3 worm cellular contexts compared by ENCODE assay signal in genomic region chrIV:12120536-12120935, ce11.
TF ChIP-seq lines count a peak whose summit lies in the region.

No protein-coding gene starts in this region.

TF ChIP-seq in whole organism, L3 larva, 47 proteins besides CTCF, POLR2A, EP300 and RAD21:
- no peak for TF ChIP-seq nhr-67 (tag; optimal IDR thresholded peaks at IDR 0.05; lab: Kevin White, UChicago)
- peak; percentile 97 for TF ChIP-seq nfya-1 (tag; optimal IDR thresholded peaks at IDR 0.05; lab: Kevin White, UChicago; ENCODE audit: insufficient read depth)
- TF ChIP-seq nhr-43 (tag; optimal IDR thresholded peaks at IDR 0.05; lab: Kevin White, UChicago; ENCODE audit: poor library complexity, severe bottlenecking), result no peak
- TF ChIP-seq unc-39 (tag; optimal IDR thresholded peaks at IDR 0.05; lab: Kevin White, UChicago), result no peak

TF ChIP-seq in whole organism, L4 larva, 104 proteins besides CTCF, POLR2A, EP300 and RAD21:
- TF ChIP-seq hlh-11 (tag; optimal IDR thresholded peaks at IDR 0.05; lab: Kevin White, UChicago), result no peak
- TF ChIP-seq nhr-48 (tag; optimal IDR thresholded peaks at IDR 0.05; lab: Kevin White, UChicago), result no peak
- TF ChIP-seq D1046.2 (GFP tag; IDR thresholded peaks at IDR 0.05; lab: Robert Waterston, UW), result no peak
- TF ChIP-seq snpc-1.2 (GFP tag; IDR thresholded peaks at IDR 0.05; lab: Robert Waterston, UW), result no peak
- TF ChIP-seq aha-1 (tag; lab: Kevin White, UChicago), result peak; percentile 79
- TF ChIP-seq lin-39 (tag; optimal IDR thresholded peaks at IDR 0.05; lab: Kevin White, UChicago), result no peak
- no peak for TF ChIP-seq sdz-12 (GFP tag; optimal IDR thresholded peaks at IDR 0.05; lab: Kevin White, UChicago)
- no peak for TF ChIP-seq lin-1 (GFP tag; IDR thresholded peaks at IDR 0.05; lab: Robert Waterston, UW)

TF ChIP-seq in whole organism, late embryonic, 69 proteins besides CTCF, POLR2A, EP300 and RAD21:
- TF ChIP-seq nfya-1 (tag; optimal IDR thresholded peaks at IDR 0.05; lab: Kevin White, UChicago) (peak; percentile 88), T23F11.4 (GFP tag; optimal IDR thresholded peaks at IDR 0.05; lab: Kevin White, UChicago) (no peak)
